ENCODE assay signal across 4 fruit fly cellular contexts in the genomic region with DNA sequence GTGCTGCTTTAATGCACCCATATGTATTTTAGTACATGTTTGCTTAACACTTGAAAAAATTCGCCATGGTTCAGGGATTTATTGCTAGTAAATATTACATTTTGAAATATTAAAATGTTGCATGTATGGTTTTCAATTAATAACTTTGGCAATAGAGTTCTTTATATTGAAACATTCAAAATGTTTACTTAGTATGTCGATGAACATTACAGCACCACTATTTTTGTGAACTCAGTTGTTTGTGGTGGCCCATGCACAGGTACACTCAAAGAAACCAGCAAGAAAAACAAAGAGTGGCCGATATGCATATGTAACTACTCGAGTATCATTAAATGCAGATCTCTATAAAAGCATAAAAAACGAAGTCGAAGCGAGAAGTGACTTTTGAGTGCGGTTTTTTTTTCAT.
TF ChIP-seq lines count a peak whose summit lies in the region.

No protein-coding gene starts in this region.

TF ChIP-seq in whole organism, adult, 20 proteins besides CTCF, POLR2A, EP300 and RAD21 (continued from another document):
- no peak for TF ChIP-seq Crg-1 (GFP tag; optimal IDR thresholded peaks at IDR 0.05; lab: Kevin White, UChicago)
- no peak for TF ChIP-seq CG12768 (GFP tag; optimal IDR thresholded peaks at IDR 0.05; lab: Kevin White, UChicago)

TF ChIP-seq in whole organism, embryonic, 481 proteins besides CTCF, POLR2A, EP300 and RAD21 (continued from another document and continues in another):
- TF ChIP-seq CG14667 (GFP tag; IDR thresholded peaks at IDR 0.05; lab: Robert Waterston, UW) (0 out of 2 replicates have a peak, but pooled peaks have one; percentile 32), CG6854 (GFP tag; optimal IDR thresholded peaks at IDR 0.05; lab: Kevin White, UChicago) (no peak), Meics (GFP tag; optimal IDR thresholded peaks at IDR 0.05; lab: Kevin White, UChicago) (peak; percentile 49), ewg (GFP tag; optimal IDR thresholded peaks at IDR 0.05; lab: Kevin White, UChicago) (peak; percentile 57), z (GFP tag; IDR thresholded peaks at IDR 0.05; lab: Robert Waterston, UW) (no peak), nau (GFP tag; optimal IDR thresholded peaks at IDR 0.05; lab: Kevin White, UChicago) (peak; percentile 8), CG17802 (tag; optimal IDR thresholded peaks at IDR 0.05; lab: Kevin White, UChicago) (peak; percentile 23), Xbp1 (GFP tag; optimal IDR thresholded peaks at IDR 0.05; lab: Kevin White, UChicago) (peak; percentile 67), CG4282 (GFP tag; optimal IDR thresholded peaks at IDR 0.05; lab: Kevin White, UChicago) (no peak), Hr39 (optimal IDR thresholded peaks at IDR 0.05; lab: Kevin White, UChicago) (no peak), CG13624 (GFP tag; optimal IDR thresholded peaks at IDR 0.05; lab: Kevin White, UChicago) (no peak), Stat92E (GFP tag; optimal IDR thresholded peaks at IDR 0.05; lab: Kevin White, UChicago) (no peak), gt (GFP tag; IDR thresholded peaks at IDR 0.05; lab: Robert Waterston, UW) (peak; percentile 19; the same call in 1 of the 2 replicates), Tbp (GFP tag; optimal IDR thresholded peaks at IDR 0.05; lab: Kevin White, UChicago) (no peak), CG11696 (GFP tag; IDR thresholded peaks at IDR 0.05; lab: Robert Waterston, UW) (peak; percentile 86), CG31441 (GFP tag; IDR thresholded peaks at IDR 0.05; lab: Robert Waterston, UW) (peak; percentile 68), CG3995 (GFP tag; optimal IDR thresholded peaks at IDR 0.05; lab: Kevin White, UChicago) (no peak), Dll (GFP tag; IDR thresholded peaks at IDR 0.05; lab: Robert Waterston, UW; ENCODE audit: partially characterized antibody) (no peak), btn (GFP tag; optimal IDR thresholded peaks at IDR 0.05; lab: Kevin White, UChicago) (peak; percentile 22), run (tag; optimal IDR thresholded peaks at IDR 0.05; lab: Kevin White, UChicago) (peak; percentile 54), CG17359 (tag; optimal IDR thresholded peaks at IDR 0.05; lab: Kevin White, UChicago) (peak; percentile 81), pita (GFP tag; optimal IDR thresholded peaks at IDR 0.05; lab: Kevin White, UChicago) (no peak), Mes4 (GFP tag; optimal IDR thresholded peaks at IDR 0.05; lab: Kevin White, UChicago) (peak; percentile 58), da (GFP tag; optimal IDR thresholded peaks at IDR 0.05; lab: Kevin White, UChicago) (no peak), CG4424 (GFP tag; optimal IDR thresholded peaks at IDR 0.05; lab: Kevin White, UChicago) (peak; percentile 72), Neu2 (GFP tag; optimal IDR thresholded peaks at IDR 0.05; lab: Kevin White, UChicago; ENCODE audit: borderline replicate concordance) (no peak), CG6272 (GFP tag; IDR thresholded peaks at IDR 0.05; lab: Robert Waterston, UW) (0 out of 2 replicates have a peak, but pooled peaks have one; percentile 40), E2f1 (GFP tag; IDR thresholded peaks at IDR 0.05; lab: Robert Waterston, UW) (0 out of 2 replicates have a peak, but pooled peaks have one; percentile 32), CG31388 (GFP tag; optimal IDR thresholded peaks at IDR 0.05; lab: Kevin White, UChicago) (no peak), sd (tag; optimal IDR thresholded peaks at IDR 0.05; lab: Kevin White, UChicago) (no peak), CG13775 (GFP tag; optimal IDR thresholded peaks at IDR 0.05; lab: Kevin White, UChicago) (peak; percentile 52), Atf3 (GFP tag; optimal IDR thresholded peaks at IDR 0.05; lab: Kevin White, UChicago) (no peak), CG14014 (GFP tag; IDR thresholded peaks at IDR 0.05; lab: Robert Waterston, UW) (peak; percentile 31; the same call in 1 of the 2 replicates), Deaf1 (tag; optimal IDR thresholded peaks at IDR 0.05; lab: Kevin White, UChicago) (peak; percentile 4), CG7987 (GFP tag; optimal IDR thresholded peaks at IDR 0.05; lab: Kevin White, UChicago) (no peak), CG6813 (GFP tag; optimal IDR thresholded peaks at IDR 0.05; lab: Kevin White, UChicago) (peak; percentile 44), dmrt11E (tag; optimal IDR thresholded peaks at IDR 0.05; lab: Kevin White, UChicago) (peak; percentile 76), slbo (GFP tag; IDR thresholded peaks at IDR 0.05; lab: Robert Waterston, UW) (peak; percentile 12; the same call in 1 of the 2 replicates), HLHmδ (GFP tag; optimal IDR thresholded peaks at IDR 0.05; lab: Kevin White, UChicago) (no peak), stwl (tag; optimal IDR thresholded peaks at IDR 0.05; lab: Kevin White, UChicago) (no peak)

TF ChIP-seq in whole organism, prepupa, 60 proteins besides CTCF, POLR2A, EP300 and RAD21 (continued from another document):
- peak; percentile 83 for TF ChIP-seq Gug (GFP tag; IDR thresholded peaks at IDR 0.05; lab: Robert Waterston, UW)
- no peak for TF ChIP-seq cyc (GFP tag; optimal IDR thresholded peaks at IDR 0.05; lab: Kevin White, UChicago)
- no peak for TF ChIP-seq Eip93F (GFP tag; optimal IDR thresholded peaks at IDR 0.05; lab: Kevin White, UChicago)
- TF ChIP-seq pdm3 (GFP tag; optimal IDR thresholded peaks at IDR 0.05; lab: Kevin White, UChicago), result peak; percentile 82
- peak; percentile 67 for TF ChIP-seq CG1621 (tag; optimal IDR thresholded peaks at IDR 0.05; lab: Kevin White, UChicago)
- TF ChIP-seq fd85E (GFP tag; optimal IDR thresholded peaks at IDR 0.05; lab: Kevin White, UChicago), result no peak
- TF ChIP-seq CG8119 (GFP tag; IDR thresholded peaks at IDR 0.05; lab: Robert Waterston, UW), result peak; percentile 93
- TF ChIP-seq CG3919 (GFP tag; optimal IDR thresholded peaks at IDR 0.05; lab: Kevin White, UChicago), result peak; percentile 59
- TF ChIP-seq CG10669 (GFP tag; optimal IDR thresholded peaks at IDR 0.05; lab: Kevin White, UChicago), result peak; percentile 77
- peak; percentile 46; the same call in 1 of the 2 replicates for TF ChIP-seq CG11294 (GFP tag; IDR thresholded peaks at IDR 0.05; lab: Robert Waterston, UW)
- no peak for TF ChIP-seq CG11902 (GFP tag; optimal IDR thresholded peaks at IDR 0.05; lab: Kevin White, UChicago)
- TF ChIP-seq Met (GFP tag; optimal IDR thresholded peaks at IDR 0.05; lab: Kevin White, UChicago), result peak; percentile 10
- TF ChIP-seq svp (GFP tag; lab: Kevin White, UChicago), result peak; percentile 52
- no peak for TF ChIP-seq vri (GFP tag; optimal IDR thresholded peaks at IDR 0.05; lab: Kevin White, UChicago)
- TF ChIP-seq CG34406 (GFP tag; optimal IDR thresholded peaks at IDR 0.05; lab: Kevin White, UChicago), result peak; percentile 25
- TF ChIP-seq topi (GFP tag; optimal IDR thresholded peaks at IDR 0.05; lab: Kevin White, UChicago), result peak; percentile 15
- peak; percentile 58 for TF ChIP-seq CG16779 (tag; optimal IDR thresholded peaks at IDR 0.05; lab: Kevin White, UChicago)
- TF ChIP-seq salr (GFP tag; optimal IDR thresholded peaks at IDR 0.05; lab: Kevin White, UChicago), result peak; percentile 50 to 75
- TF ChIP-seq Blimp-1 (GFP tag; optimal IDR thresholded peaks at IDR 0.05; lab: Kevin White, UChicago), result no peak
- no peak for TF ChIP-seq Smox (GFP tag; optimal IDR thresholded peaks at IDR 0.05; lab: Kevin White, UChicago)
- TF ChIP-seq Hr38 (GFP tag; optimal IDR thresholded peaks at IDR 0.05; lab: Kevin White, UChicago), result no peak
- peak; percentile 28 for TF ChIP-seq CG6792 (GFP tag; optimal IDR thresholded peaks at IDR 0.05; lab: Kevin White, UChicago)
- peak; percentile 46 for TF ChIP-seq CG7368 (GFP tag; optimal IDR thresholded peaks at IDR 0.05; lab: Kevin White, UChicago)
- TF ChIP-seq CG6163 (GFP tag; IDR thresholded peaks at IDR 0.05; lab: Robert Waterston, UW), result peak; percentile 85
- peak; percentile 94 for TF ChIP-seq Eip78C (GFP tag; lab: Kevin White, UChicago)
- TF ChIP-seq Hr4 (GFP tag; optimal IDR thresholded peaks at IDR 0.05; lab: Kevin White, UChicago), result peak; percentile 87
- TF ChIP-seq CG3032 (tag; optimal IDR thresholded peaks at IDR 0.05; lab: Kevin White, UChicago), result peak; percentile 75
- TF ChIP-seq ss (GFP tag; optimal IDR thresholded peaks at IDR 0.05; lab: Kevin White, UChicago), result peak; percentile 65 to 83
- TF ChIP-seq Eip75B (GFP tag; optimal IDR thresholded peaks at IDR 0.05; lab: Kevin White, UChicago), result peak; percentile 58
- TF ChIP-seq CG8632 (GFP tag; optimal IDR thresholded peaks at IDR 0.05; lab: Kevin White, UChicago), result peak; percentile 51
- TF ChIP-seq CG31627 (GFP tag; optimal IDR thresholded peaks at IDR 0.05; lab: Kevin White, UChicago), result peak; percentile 2
- TF ChIP-seq CG15336 (GFP tag; IDR thresholded peaks at IDR 0.05; lab: Robert Waterston, UW), result peak; percentile 91
- no peak for TF ChIP-seq Ets21C (GFP tag; optimal IDR thresholded peaks at IDR 0.05; lab: Kevin White, UChicago)
- peak; percentile 67 for TF ChIP-seq CG10631 (GFP tag; optimal IDR thresholded peaks at IDR 0.05; lab: Kevin White, UChicago)
- peak; percentile 80 for TF ChIP-seq CG6276 (GFP tag; optimal IDR thresholded peaks at IDR 0.05; lab: Kevin White, UChicago)
- TF ChIP-seq CG4318 (GFP tag; optimal IDR thresholded peaks at IDR 0.05; lab: Kevin White, UChicago), result peak; percentile 75
- TF ChIP-seq Ets96B (tag; optimal IDR thresholded peaks at IDR 0.05; lab: Kevin White, UChicago), result peak; percentile 64
- peak; percentile 26 for TF ChIP-seq lz (GFP tag; optimal IDR thresholded peaks at IDR 0.05; lab: Kevin White, UChicago)
- no peak for TF ChIP-seq CG8319 (GFP tag; optimal IDR thresholded peaks at IDR 0.05; lab: Kevin White, UChicago)
- TF ChIP-seq Lpt (GFP tag; optimal IDR thresholded peaks at IDR 0.05; lab: Kevin White, UChicago), result peak; percentile 72
- peak; percentile 65 for TF ChIP-seq acj6 (GFP tag; optimal IDR thresholded peaks at IDR 0.05; lab: Kevin White, UChicago)
- peak; percentile 69 for TF ChIP-seq net (GFP tag; optimal IDR thresholded peaks at IDR 0.05; lab: Kevin White, UChicago)
TF ChIP-seq in whole organism, prepupa: peak in this region for 46.

TF ChIP-seq in whole organism, pupa, 21 proteins besides CTCF, POLR2A, EP300 and RAD21 (continued from another document):
- TF ChIP-seq CG9948 (tag; optimal IDR thresholded peaks at IDR 0.05; lab: Kevin White, UChicago), result peak; percentile 74
- TF ChIP-seq CG15710 (tag; optimal IDR thresholded peaks at IDR 0.05; lab: Kevin White, UChicago), result peak; percentile 78
